Fruit fly (Drosophila melanogaster): ENCODE results near the gene CG15211.

CG15211 gene

dm6 chrX:10825349-10826129 lies 53.2 kb downstream of the CG15211 start (continued):
- TF ChIP-seq CG15011 (GFP tag; optimal IDR thresholded peaks at IDR 0.05) (no peak), Aef1 (GFP tag; IDR thresholded peaks at IDR 0.05) (no peak), tup (GFP tag; optimal IDR thresholded peaks at IDR 0.05) (no peak), ara (GFP tag; IDR thresholded peaks at IDR 0.05) (peak; percentile 30; the same call in 1 of the 2 replicates), D19A (tag; optimal IDR thresholded peaks at IDR 0.05) (peak; percentile 53), CG2202 (tag; optimal IDR thresholded peaks at IDR 0.05) (no peak), kni (GFP tag; optimal IDR thresholded peaks at IDR 0.05) (no peak), tgo (GFP tag; IDR thresholded peaks at IDR 0.05) (peak; percentile 19; the same call in 1 of the 3 replicates), CG8388 (GFP tag; optimal IDR thresholded peaks at IDR 0.05) (peak; percentile 54), sob (GFP tag; IDR thresholded peaks at IDR 0.05) (no peak), Hmx (GFP tag; optimal IDR thresholded peaks at IDR 0.05) (no peak), repo (GFP tag; optimal IDR thresholded peaks at IDR 0.05) (no peak), CG9609 (GFP tag; optimal IDR thresholded peaks at IDR 0.05) (no peak), CG10959 (GFP tag; IDR thresholded peaks at IDR 0.05) (0 out of 2 replicates have a peak, but pooled peaks have one; percentile 31), phol (tag; optimal IDR thresholded peaks at IDR 0.05) (peak; percentile 60), Dfd (GFP tag; optimal IDR thresholded peaks at IDR 0.05) (no peak), Med (GFP tag) (peak; percentile 78), sisA (GFP tag; IDR thresholded peaks at IDR 0.05) (peak; percentile 54; the same call in 1 of the 2 replicates), Atf6 (GFP tag; IDR thresholded peaks at IDR 0.05) (no peak), HLH54F (GFP tag; optimal IDR thresholded peaks at IDR 0.05) (no peak), Blimp-1 (GFP tag; optimal IDR thresholded peaks at IDR 0.05) (peak; percentile 41), CG3847 (GFP tag; IDR thresholded peaks at IDR 0.05) (no peak), nau (GFP tag; optimal IDR thresholded peaks at IDR 0.05) (no peak), kah (GFP tag; optimal IDR thresholded peaks at IDR 0.05) (no peak), Doc2 (GFP tag; IDR thresholded peaks at IDR 0.05) (no peak), Dbx (GFP tag; IDR thresholded peaks at IDR 0.05) (no peak), CG4820 (GFP tag; optimal IDR thresholded peaks at IDR 0.05) (peak; percentile 39), mam (GFP tag; optimal IDR thresholded peaks at IDR 0.05) (no peak), h (optimal IDR thresholded peaks at IDR 0.05) (no peak), CG2678 (tag; optimal IDR thresholded peaks at IDR 0.05) (peak; percentile 52), CG6791 (GFP tag; IDR thresholded peaks at IDR 0.05; ENCODE audit: partially characterized antibody) (no peak), gcm2 (GFP tag; optimal IDR thresholded peaks at IDR 0.05) (no peak), sna (GFP tag; IDR thresholded peaks at IDR 0.05; ENCODE audit: partially characterized antibody) (no peak), Gsc (GFP tag; IDR thresholded peaks at IDR 0.05) (no peak), gce (GFP tag; IDR thresholded peaks at IDR 0.05) (no peak), Sin3A (optimal IDR thresholded peaks at IDR 0.05) (no peak), CG12769 (tag; optimal IDR thresholded peaks at IDR 0.05) (peak; percentile 3), CG12744 (GFP tag; optimal IDR thresholded peaks at IDR 0.05) (no peak), CG11723 (GFP tag; optimal IDR thresholded peaks at IDR 0.05) (no peak), CkIIα-i1 (GFP tag; IDR thresholded peaks at IDR 0.05) (no peak), z (GFP tag; IDR thresholded peaks at IDR 0.05) (no peak), CG6689 (GFP tag; IDR thresholded peaks at IDR 0.05) (peak; percentile 30; the same call in 1 of the 2 replicates), unc-4 (GFP tag; IDR thresholded peaks at IDR 0.05; ENCODE audit: partially characterized antibody) (no peak), disco-r (GFP tag; optimal IDR thresholded peaks at IDR 0.05) (no peak), bbx (GFP tag; IDR thresholded peaks at IDR 0.05; ENCODE audit: partially characterized antibody) (no peak), CG15601 (tag; optimal IDR thresholded peaks at IDR 0.05) (peak; percentile 4), BtbVII (GFP tag; optimal IDR thresholded peaks at IDR 0.05) (no peak), trem (tag; optimal IDR thresholded peaks at IDR 0.05) (peak; percentile 25), hkb (optimal IDR thresholded peaks at IDR 0.05) (no peak), hkb (GFP tag; IDR thresholded peaks at IDR 0.05) (no peak; the same call in 1 of the 2 replicates), jing (GFP tag; optimal IDR thresholded peaks at IDR 0.05) (no peak)
